Fruit fly (Drosophila melanogaster) whole organism, embryonic: Measurements from ENCODE around the gene CheB98a.

Experiments
- Ada2b ChIP-seq: fragments of 200-800 bp; sonication (Bioruptor generic); IDR thresholded peaks from 2 replicates; pipeline ENCODE4 v1.3.6; 2022; ENCODE audit warnings: missing biosample characterization, missing genetic modification characterization
- Aef1 ChIP-seq: fragments of 200-800 bp; sonication (Bioruptor generic); IDR thresholded peaks from 3 replicates; pipeline ENCODE4 v1.3.6; 2022; ENCODE audit warnings: missing biosample characterization, missing genetic modification characterization
- Antp ChIP-seq: fragments of 200-800 bp; sonication (Bioruptor generic); optimal IDR thresholded peaks from 3 replicates; lab custom pipeline; 2016; ENCODE audit warnings: missing biosample characterization, missing genetic modification characterization
- B-H2 ChIP-seq: fragments of 200-800 bp; sonication (Bioruptor generic); optimal IDR thresholded peaks from 2 replicates; lab custom pipeline; 2018; ENCODE audit warnings: missing biosample characterization, mild to moderate bottlenecking, missing genetic modification characterization
- BtbVII ChIP-seq: fragments of 200-800 bp; sonication (Bioruptor generic); optimal IDR thresholded peaks from 3 replicates; lab custom pipeline; 2017; ENCODE audit warnings: missing biosample characterization, mild to moderate bottlenecking, missing genetic modification characterization
- CG10209 ChIP-seq: fragments of 200-800 bp; sonication (Bioruptor generic); optimal IDR thresholded peaks from 3 replicates; lab custom pipeline; 2017; ENCODE audit warnings: missing biosample characterization, mild to moderate bottlenecking, missing genetic modification characterization, missing genetic modification reagents
- CG12769 ChIP-seq: fragments of 200-800 bp; sonication (Bioruptor generic); optimal IDR thresholded peaks from 2 replicates; lab custom pipeline; 2019; ENCODE audit warnings: missing biosample characterization, mild to moderate bottlenecking, missing genetic modification characterization, moderate library complexity
- CG14860 ChIP-seq: fragments of 200-800 bp; sonication (Bioruptor generic); IDR thresholded peaks from 3 replicates; pipeline ENCODE4 v1.3.6; 2022; ENCODE audit warnings: missing biosample characterization, missing genetic modification characterization; ENCODE audit not compliant: partially characterized antibody
- CG15073 ChIP-seq: fragments of 200-800 bp; sonication (Bioruptor generic); optimal IDR thresholded peaks from 2 replicates; lab custom pipeline; 2016; ENCODE audit warnings: missing biosample characterization, missing genetic modification characterization
- CG15269 ChIP-seq: fragments of 200-800 bp; sonication (Bioruptor generic); optimal IDR thresholded peaks from 2 replicates; lab custom pipeline; 2018; ENCODE audit warnings: missing biosample characterization, mild to moderate bottlenecking, missing genetic modification characterization, moderate library complexity
- CG15514 ChIP-seq: fragments of 200-800 bp; sonication (Bioruptor generic); optimal IDR thresholded peaks from 3 replicates; lab custom pipeline; 2017; ENCODE audit warnings: missing biosample characterization, missing genetic modification characterization, mild to moderate bottlenecking, moderate library complexity, missing genetic modification reagents
- CG1647 ChIP-seq: fragments of 200-800 bp; sonication (Bioruptor generic); optimal IDR thresholded peaks from 3 replicates; lab custom pipeline; 2016; ENCODE audit warnings: missing biosample characterization, missing genetic modification characterization
- CG17359 ChIP-seq: fragments of 200-800 bp; sonication (Bioruptor generic); optimal IDR thresholded peaks from 3 replicates; lab custom pipeline; 2018; ENCODE audit warnings: missing biosample characterization, mild to moderate bottlenecking, missing genetic modification characterization, moderate library complexity
- CG1792 ChIP-seq: fragments of 200-800 bp; sonication (Bioruptor generic); optimal IDR thresholded peaks from 2 replicates; lab custom pipeline; 2016; ENCODE audit warnings: missing biosample characterization, missing genetic modification characterization
- CG18011 ChIP-seq: fragments of 200-800 bp; sonication (Bioruptor generic); optimal IDR thresholded peaks from 2 replicates; lab custom pipeline; 2017; ENCODE audit warnings: missing biosample characterization, missing genetic modification characterization, mild to moderate bottlenecking, moderate library complexity, missing genotype
- CG2678 ChIP-seq: fragments of 200-800 bp; sonication (Bioruptor generic); optimal IDR thresholded peaks from 3 replicates; lab custom pipeline; 2019; ENCODE audit warnings: missing biosample characterization, mild to moderate bottlenecking, missing genetic modification characterization, moderate library complexity
- CG42726 ChIP-seq: fragments of 200-800 bp; sonication (Bioruptor generic); IDR thresholded peaks from 2 replicates; pipeline ENCODE4 v1.3.6; 2022; ENCODE audit warnings: missing biosample characterization, missing genetic modification characterization; ENCODE audit not compliant: partially characterized antibody
- CG5180 ChIP-seq: fragments of 200-800 bp; sonication (Bioruptor generic); optimal IDR thresholded peaks from 3 replicates; lab custom pipeline; 2017; ENCODE audit warnings: missing biosample characterization, missing genetic modification characterization, mild to moderate bottlenecking, moderate library complexity, missing genetic modification reagents
- CG6654 ChIP-seq: fragments of 200-800 bp; sonication (Bioruptor generic); optimal IDR thresholded peaks from 2 replicates; lab custom pipeline; 2017; ENCODE audit warnings: missing biosample characterization, mild to moderate bottlenecking, missing genetic modification characterization
- CG7372 ChIP-seq: fragments of 200-800 bp; sonication (Bioruptor generic); IDR thresholded peaks from 2 replicates; pipeline ENCODE4 v1.3.6; 2022; ENCODE audit warnings: missing biosample characterization, missing genetic modification characterization
- CG7556 ChIP-seq: fragments of 200-800 bp; sonication (Bioruptor generic); optimal IDR thresholded peaks from 2 replicates; lab custom pipeline; 2017; ENCODE audit warnings: missing biosample characterization, mild to moderate bottlenecking, missing genetic modification characterization
- CG7987 ChIP-seq: fragments of 200-800 bp; sonication (Bioruptor generic); optimal IDR thresholded peaks from 2 replicates; lab custom pipeline; 2018; ENCODE audit warnings: missing biosample characterization, mild to moderate bottlenecking, missing genetic modification characterization, moderate library complexity
- Chrac-16 ChIP-seq: fragments of 200-800 bp; sonication (Bioruptor generic); optimal IDR thresholded peaks from 3 replicates; lab custom pipeline; 2016; ENCODE audit warnings: missing biosample characterization, missing genetic modification characterization
- Dip3 ChIP-seq: fragments of 200-800 bp; sonication (Bioruptor generic); optimal IDR thresholded peaks from 3 replicates; lab custom pipeline; 2016; ENCODE audit warnings: missing biosample characterization, missing genetic modification characterization
- Hr3 ChIP-seq: fragments of 200-800 bp; sonication (Bioruptor generic); optimal IDR thresholded peaks from 3 replicates; lab custom pipeline; 2016; ENCODE audit warnings: missing biosample characterization, missing genetic modification characterization
- Hr39 ChIP-seq: fragments of >200 bp; optimal IDR thresholded peaks from 2 replicates; lab custom pipeline; 2017
- Hsf ChIP-seq: fragments of 200-800 bp; sonication (Bioruptor generic); optimal IDR thresholded peaks from 3 replicates; lab custom pipeline; 2016; ENCODE audit warnings: missing biosample characterization, missing genetic modification characterization
- NC2α ChIP-seq: fragments of 200-800 bp; sonication (Bioruptor generic); optimal IDR thresholded peaks from 2 replicates; lab custom pipeline; 2016; ENCODE audit warnings: missing biosample characterization, missing genetic modification characterization
- Poxn ChIP-seq: fragments of 200-800 bp; sonication (Bioruptor generic); IDR thresholded peaks from 2 replicates; pipeline ENCODE4 v1.3.6; 2022; ENCODE audit warnings: missing biosample characterization, missing genetic modification characterization
- Six4 ChIP-seq: fragments of 200-800 bp; sonication (Bioruptor generic); optimal IDR thresholded peaks from 2 replicates; lab custom pipeline; 2016; ENCODE audit warnings: missing biosample characterization, missing genetic modification characterization
- Stat92E ChIP-seq, 3 experiments: fragments of >200 bp in 2 of 3; fragments of 200-800 bp in 1 of 3; sonication (Bioruptor generic) in 1 of 3; optimal IDR thresholded peaks; 2 replicates each; lab custom pipeline; 2017 to 2019; ENCODE audit warnings: missing biosample characterization in 3 of 3, missing genetic modification characterization in 3 of 3, mild to moderate bottlenecking in 1 of 3, moderate library complexity in 1 of 3
- ab ChIP-seq: fragments of 200-800 bp; sonication (Bioruptor generic); optimal IDR thresholded peaks from 2 replicates; lab custom pipeline; 2016; ENCODE audit warnings: missing biosample characterization, missing genetic modification characterization
- bsh ChIP-seq, 2 experiments: fragments of 200-800 bp; sonication (Bioruptor generic); optimal IDR thresholded peaks; 2 replicates each; lab custom pipeline; 2017 to 2018; ENCODE audit warnings: mild to moderate bottlenecking in 2 of 2, missing biosample characterization in 2 of 2, missing genetic modification characterization in 2 of 2, moderate library complexity in 1 of 2
- chm ChIP-seq: fragments of 200-800 bp; sonication (Bioruptor generic); IDR thresholded peaks from 2 replicates; pipeline ENCODE4 v1.3.6; 2022; ENCODE audit warnings: missing biosample characterization, missing genetic modification characterization
- crol ChIP-seq: fragments of 200-800 bp; sonication (Bioruptor generic); IDR thresholded peaks from 2 replicates; pipeline ENCODE4 v1.3.6; 2022; ENCODE audit warnings: missing biosample characterization, missing genetic modification characterization
- da ChIP-seq: fragments of 200-800 bp; sonication (Bioruptor generic); optimal IDR thresholded peaks from 2 replicates; lab custom pipeline; 2016; ENCODE audit warnings: missing biosample characterization, missing genetic modification characterization
- dati ChIP-seq: fragments of 200-800 bp; sonication (Bioruptor generic); IDR thresholded peaks from 2 replicates; pipeline ENCODE4 v1.3.6; 2022; ENCODE audit warnings: missing biosample characterization, missing genetic modification characterization
- dm ChIP-seq: fragments of 200-800 bp; sonication (Bioruptor generic); optimal IDR thresholded peaks from 3 replicates; lab custom pipeline; 2016; ENCODE audit warnings: missing biosample characterization, missing genetic modification characterization
- dpn ChIP-seq, 2 experiments: fragments of 200-800 bp; sonication (Bioruptor generic); optimal IDR thresholded peaks; 3 replicates each; lab custom pipeline; 2016; ENCODE audit warnings: missing biosample characterization in 2 of 2, missing genetic modification characterization in 2 of 2
- en ChIP-seq: fragments of 200-800 bp; sonication (Bioruptor generic); optimal IDR thresholded peaks from 2 replicates; lab custom pipeline; 2016; ENCODE audit warnings: missing biosample characterization, missing genetic modification characterization
- hbn ChIP-seq: fragments of 200-800 bp; sonication (Bioruptor generic); IDR thresholded peaks from 2 replicates; pipeline ENCODE4 v1.3.6; 2022; ENCODE audit warnings: missing biosample characterization, missing genetic modification characterization; ENCODE audit not compliant: partially characterized antibody
- hth ChIP-seq: fragments of >200 bp; optimal IDR thresholded peaks from 2 replicates; lab custom pipeline; 2017; ENCODE audit warnings: inconsistent platforms
- jumu ChIP-seq: fragments of 200-800 bp; sonication (Bioruptor generic); optimal IDR thresholded peaks from 3 replicates; lab custom pipeline; 2016; ENCODE audit warnings: missing biosample characterization, missing genetic modification characterization
- odd ChIP-seq: fragments of 200-800 bp; sonication (Bioruptor generic); optimal IDR thresholded peaks from 2 replicates; lab custom pipeline; 2017; ENCODE audit warnings: missing biosample characterization, mild to moderate bottlenecking, missing genetic modification characterization
- phol ChIP-seq: fragments of 200-800 bp; sonication (Bioruptor generic); optimal IDR thresholded peaks from 3 replicates; lab custom pipeline; 2018; ENCODE audit warnings: missing biosample characterization, mild to moderate bottlenecking, missing genetic modification characterization, moderate library complexity
- pnt ChIP-seq: fragments of 200-800 bp; sonication (Bioruptor generic); optimal IDR thresholded peaks from 3 replicates; lab custom pipeline; 2016; ENCODE audit warnings: missing biosample characterization, missing genetic modification characterization
- pros ChIP-seq: fragments of 200-800 bp; sonication (Bioruptor generic); optimal IDR thresholded peaks from 3 replicates; lab custom pipeline; 2019; ENCODE audit warnings: missing biosample characterization, mild to moderate bottlenecking, missing genetic modification characterization, moderate library complexity
- ro ChIP-seq: fragments of 200-800 bp; sonication (Bioruptor generic); IDR thresholded peaks from 2 replicates; pipeline ENCODE4 v1.3.6; 2022; ENCODE audit warnings: missing biosample characterization, missing genetic modification characterization
- vnd ChIP-seq: fragments of 200-800 bp; sonication (Bioruptor generic); IDR thresholded peaks from 3 replicates; pipeline ENCODE4 v1.3.6; 2022; ENCODE audit warnings: missing biosample characterization, missing genetic modification characterization; ENCODE audit not compliant: partially characterized antibody
- yki ChIP-seq: fragments of >200 bp; optimal IDR thresholded peaks from 3 replicates; lab custom pipeline; 2018

Gene CheB98a

DNA sequence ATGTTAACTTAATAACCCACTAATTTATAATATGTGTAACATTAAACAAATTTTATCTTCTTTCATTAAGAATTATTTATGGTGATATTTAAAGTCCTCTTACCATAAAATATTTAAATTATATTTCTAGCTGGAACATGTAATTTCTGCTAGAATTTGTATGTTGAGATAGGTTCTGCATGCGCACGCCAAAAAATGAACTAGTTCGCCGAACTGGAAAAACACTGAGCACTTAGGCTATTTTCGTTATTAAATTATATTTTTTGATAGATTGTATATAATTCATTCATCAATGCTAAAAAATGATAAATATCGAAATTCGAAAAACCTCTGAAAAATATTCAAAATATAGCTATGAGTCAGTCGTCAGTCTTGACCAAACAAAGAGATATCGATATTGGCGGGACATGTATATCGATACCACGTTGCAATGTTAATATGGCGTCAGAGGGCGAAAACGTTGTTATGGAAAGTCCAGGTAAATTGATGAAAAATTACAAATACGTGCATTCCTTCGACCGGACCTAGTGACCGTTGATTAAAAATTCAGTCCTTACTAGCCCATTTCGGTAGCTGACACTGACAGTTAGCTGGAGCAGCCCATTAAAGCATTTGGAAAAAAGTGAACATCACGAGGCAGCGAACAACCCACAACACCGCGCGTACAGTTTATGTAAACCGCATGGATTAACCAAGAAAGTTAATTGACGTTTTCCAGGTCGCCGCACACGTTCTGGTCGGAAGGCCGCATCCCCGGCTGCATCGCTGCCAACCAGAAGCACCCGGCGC, 5.4 kb downstream of the CheB98a start, which contains the start of gene Prp39 (continued):
- TF ChIP-seq en (GFP tag; lab: Kevin White, UChicago) (no peak), CG17359 (tag; lab: Kevin White, UChicago) (no peak), chm (no peak), Poxn (GFP tag; lab: Robert Waterston, UW) (no peak), NC2α (GFP tag; lab: Kevin White, UChicago) (no peak), CG1647 (GFP tag; lab: Kevin White, UChicago) (no peak), CG42726 (no peak; the same call in 1 of the 2 replicates), CG2678 (tag; lab: Kevin White, UChicago) (no peak), Ada2b (GFP tag; lab: Robert Waterston, UW) (peak; percentile 29; the same call in 1 of the 2 replicates), ro (GFP tag; lab: Robert Waterston, UW) (no peak), CG15514 (GFP tag; lab: Kevin White, UChicago) (peak; percentile 98), Hr39 (lab: Kevin White, UChicago) (no peak), CG6654 (no peak), Chrac-16 (GFP tag; lab: Kevin White, UChicago) (peak; percentile 23), vnd (peak; percentile 62), CG15269 (tag; lab: Kevin White, UChicago) (no peak), Stat92E (GFP tag; optimal IDR thresholded peaks at IDR 0.05; lab: Kevin White, UChicago) (no peak), Antp (GFP tag; lab: Kevin White, UChicago) (no peak), CG1792 (GFP tag; lab: Kevin White, UChicago) (no peak), odd (GFP tag; lab: Kevin White, UChicago) (no peak), dm (GFP tag; lab: Kevin White, UChicago) (peak; percentile 55), ab (GFP tag; lab: Kevin White, UChicago) (no peak), dpn (GFP tag; optimal IDR thresholded peaks at IDR 0.05; lab: Kevin White, UChicago) (peak in 1 of 2 experiments; percentile 50), phol (peak; percentile 99), Aef1 (GFP tag; lab: Robert Waterston, UW) (peak; percentile 33; the same call in 1 of the 3 replicates), CG18011 (GFP tag; lab: Kevin White, UChicago) (no peak), pnt (GFP tag; lab: Kevin White, UChicago) (no peak), CG15073 (GFP tag; lab: Kevin White, UChicago) (no peak), pros (GFP tag; lab: Kevin White, UChicago) (no peak), Six4 (GFP tag; lab: Kevin White, UChicago) (no peak), crol (no peak), yki (lab: Kevin White, UChicago) (no peak), CG7987 (GFP tag; lab: Kevin White, UChicago) (no peak), jumu (GFP tag; lab: Kevin White, UChicago) (no peak), hbn (peak; percentile 71), Hr3 (peak; percentile 8), BtbVII (GFP tag; lab: Kevin White, UChicago) (no peak), Dip3 (GFP tag; lab: Kevin White, UChicago) (no peak), CG14860 (GFP tag; lab: Robert Waterston, UW) (peak; percentile 63; the same call in 2 of the 3 replicates), da (GFP tag; lab: Kevin White, UChicago) (no peak), B-H2 (GFP tag; lab: Kevin White, UChicago) (no peak), dati (no peak), CG7372 (peak; percentile 21; the same call in 1 of the 2 replicates), CG10209 (no peak), CG5180 (no peak), CG12769 (tag; lab: Kevin White, UChicago) (no peak), Hsf (GFP tag; lab: Kevin White, UChicago) (peak; percentile 25), bsh (GFP tag; optimal IDR thresholded peaks at IDR 0.05; lab: Kevin White, UChicago) (peak in 1 of 2 experiments; percentile 32), CG7556 (GFP tag; lab: Kevin White, UChicago) (no peak), hth (lab: Kevin White, UChicago) (no peak)
